Fruit fly (Drosophila melanogaster) whole organism, embryonic: ENCODE data around the gene CG15024.

Experiments
- Awh ChIP-seq: fragments of 200-800 bp; sonication (Bioruptor generic); IDR thresholded peaks from 2 replicates; pipeline ENCODE4, ENCODE4 v1.3.6; 2022; ENCODE audit warnings: missing biosample characterization, missing genetic modification characterization
- CG14441 ChIP-seq: fragments of 200-800 bp; sonication (Bioruptor generic); IDR thresholded peaks from 2 replicates; pipeline ENCODE4 v1.3.6; 2022; ENCODE audit warnings: missing biosample characterization, missing genetic modification characterization
- Opbp ChIP-seq: fragments of 200-800 bp; sonication (Bioruptor generic); IDR thresholded peaks from 3 replicates; pipeline ENCODE4 v1.3.6; 2022; ENCODE audit warnings: missing biosample characterization, missing genetic modification characterization; ENCODE audit not compliant: partially characterized antibody
- sima ChIP-seq: fragments of 200-800 bp; sonication (Bioruptor generic); optimal IDR thresholded peaks from 2 replicates; lab custom pipeline; 2016; ENCODE audit warnings: missing biosample characterization, missing genetic modification characterization
- wdn ChIP-seq: fragments of 200-800 bp; sonication (Bioruptor generic); IDR thresholded peaks from 2 replicates; pipeline ENCODE4 v1.3.6; 2022; ENCODE audit warnings: missing biosample characterization, missing genetic modification characterization

- TF ChIP-seq CG14441 (GFP tag; lab: Robert Waterston, UW) = no peak
- no peak for TF ChIP-seq Opbp
- no peak for TF ChIP-seq Awh (GFP tag; lab: Robert Waterston, UW)
- no peak for TF ChIP-seq sima (GFP tag; lab: Kevin White, UChicago)
- no peak for TF ChIP-seq wdn
These were observed 18.9 kb upstream of the CG15024 start, which contains the start of gene CG11350 for dm6 chr3L:4482509-4482908.
